Fruit fly (Drosophila melanogaster) whole organism, embryonic: ENCODE results near the gene CG15529.

Experiments
- B-H1 ChIP-seq: fragments of 200-800 bp; sonication (Bioruptor generic); IDR thresholded peaks from 3 replicates; pipeline ENCODE4 v1.3.6; 2022; ENCODE audit warnings: missing biosample characterization, missing genetic modification characterization
- BEAF-32 ChIP-seq: fragments of 200-800 bp; sonication (Bioruptor generic); optimal IDR thresholded peaks from 3 replicates; lab custom pipeline; 2017; ENCODE audit warnings: missing biosample characterization, missing genetic modification characterization, mild to moderate bottlenecking, moderate library complexity, missing genetic modification reagents
- Bgb ChIP-seq: fragments of 200-800 bp; sonication (Bioruptor generic); IDR thresholded peaks from 2 replicates; pipeline ENCODE4 v1.3.6; 2022; ENCODE audit warnings: missing biosample characterization, missing genetic modification characterization; ENCODE audit not compliant: partially characterized antibody
- C15 ChIP-seq: fragments of 200-800 bp; sonication (Bioruptor generic); IDR thresholded peaks from 3 replicates; pipeline ENCODE4 v1.3.6; 2022; ENCODE audit warnings: missing biosample characterization, missing genetic modification characterization
- CG1233 ChIP-seq: fragments of 200-800 bp; sonication (Bioruptor generic); optimal IDR thresholded peaks from 4 replicates; lab custom pipeline; 2018; ENCODE audit warnings: missing biosample characterization, mild to moderate bottlenecking, missing genetic modification characterization
- CG12659 ChIP-seq: fragments of 200-800 bp; sonication (Bioruptor generic); optimal IDR thresholded peaks from 3 replicates; lab custom pipeline; 2017; ENCODE audit warnings: mild to moderate bottlenecking, missing biosample characterization, missing genetic modification reagents, missing genetic modification characterization
- CG17328 ChIP-seq: fragments of 200-800 bp; sonication (Bioruptor generic); IDR thresholded peaks from 2 replicates; pipeline ENCODE4 v1.3.6; 2022; ENCODE audit warnings: missing biosample characterization, missing genetic modification characterization
- CG17359 ChIP-seq: fragments of 200-800 bp; sonication (Bioruptor generic); optimal IDR thresholded peaks from 3 replicates; lab custom pipeline; 2018; ENCODE audit warnings: missing biosample characterization, mild to moderate bottlenecking, missing genetic modification characterization, moderate library complexity
- CG18599 ChIP-seq: fragments of 200-800 bp; sonication (Bioruptor generic); optimal IDR thresholded peaks from 3 replicates; lab custom pipeline; 2017; ENCODE audit warnings: missing biosample characterization, missing genetic modification characterization, mild to moderate bottlenecking, moderate library complexity, missing genetic modification reagents
- CG2712 ChIP-seq: fragments of 200-800 bp; optimal IDR thresholded peaks from 3 replicates; lab custom pipeline; 2019; ENCODE audit warnings: missing biosample characterization, mild to moderate bottlenecking, missing genetic modification characterization, moderate library complexity
- CG32767 ChIP-seq: fragments of 200-800 bp; sonication (Bioruptor generic); IDR thresholded peaks from 2 replicates; pipeline ENCODE4 v1.3.6; 2022; ENCODE audit warnings: missing biosample characterization, missing genetic modification characterization
- CG34422 ChIP-seq: fragments of 200-800 bp; sonication (Bioruptor generic); IDR thresholded peaks from 3 replicates; pipeline ENCODE4 v1.3.6; 2022; ENCODE audit warnings: missing biosample characterization, missing genetic modification characterization
- CG4617 ChIP-seq: fragments of 200-800 bp; sonication (Bioruptor generic); optimal IDR thresholded peaks from 3 replicates; lab custom pipeline; 2016; ENCODE audit warnings: missing biosample characterization, missing genetic modification characterization, borderline replicate concordance
- CG7271 ChIP-seq: fragments of 200-800 bp; sonication (Bioruptor generic); optimal IDR thresholded peaks from 2 replicates; lab custom pipeline; 2018; ENCODE audit warnings: missing biosample characterization, mild to moderate bottlenecking, missing genetic modification characterization, moderate library complexity
- CG7556 ChIP-seq: fragments of 200-800 bp; sonication (Bioruptor generic); optimal IDR thresholded peaks from 2 replicates; lab custom pipeline; 2017; ENCODE audit warnings: missing biosample characterization, mild to moderate bottlenecking, missing genetic modification characterization
- CHES-1-like ChIP-seq: fragments of 200-800 bp; sonication (Bioruptor generic); optimal IDR thresholded peaks from 2 replicates; lab custom pipeline; 2016; ENCODE audit warnings: missing biosample characterization, missing genetic modification characterization
- CkIIα-i1 ChIP-seq: fragments of 200-800 bp; sonication (Bioruptor generic); IDR thresholded peaks from 2 replicates; pipeline ENCODE4 v1.3.6; 2022; ENCODE audit warnings: missing biosample characterization, missing genetic modification characterization
- Dfd ChIP-seq, 2 experiments: fragments of >200 bp; optimal IDR thresholded peaks; 2 replicates each; lab custom pipeline; 2017; ENCODE audit warnings: missing biosample characterization in 2 of 2, missing genetic modification characterization in 2 of 2
- Dp ChIP-seq: fragments of 200-800 bp; sonication (Bioruptor generic); optimal IDR thresholded peaks from 2 replicates; lab custom pipeline; 2018; ENCODE audit warnings: missing biosample characterization, mild to moderate bottlenecking, missing genetic modification characterization, moderate library complexity
- Gug ChIP-seq: fragments of 200-800 bp; sonication (Bioruptor generic); IDR thresholded peaks from 4 replicates; pipeline ENCODE4 v1.3.6; 2022; ENCODE audit warnings: missing biosample characterization, missing genetic modification characterization
- Hr3 ChIP-seq: fragments of 200-800 bp; sonication (Bioruptor generic); optimal IDR thresholded peaks from 3 replicates; lab custom pipeline; 2016; ENCODE audit warnings: missing biosample characterization, missing genetic modification characterization
- Hsf ChIP-seq: fragments of 200-800 bp; sonication (Bioruptor generic); optimal IDR thresholded peaks from 3 replicates; lab custom pipeline; 2016; ENCODE audit warnings: missing biosample characterization, missing genetic modification characterization
- Meics ChIP-seq: fragments of 200-800 bp; sonication (Bioruptor generic); optimal IDR thresholded peaks from 2 replicates; lab custom pipeline; 2017; ENCODE audit warnings: missing biosample characterization, mild to moderate bottlenecking, missing genetic modification characterization
- NFAT ChIP-seq: fragments of 200-800 bp; sonication (Bioruptor generic); IDR thresholded peaks from 2 replicates; pipeline ENCODE4 v1.3.6; 2022; ENCODE audit warnings: missing biosample characterization, missing genetic modification characterization
- Optix ChIP-seq: fragments of 200-800 bp; sonication (Bioruptor generic); IDR thresholded peaks from 3 replicates; pipeline ENCODE4 v1.3.6; 2022; ENCODE audit warnings: missing biosample characterization, missing genetic modification characterization
- PHDP ChIP-seq: fragments of 200-800 bp; sonication (Bioruptor generic); optimal IDR thresholded peaks from 3 replicates; lab custom pipeline; 2018; ENCODE audit warnings: missing biosample characterization, mild to moderate bottlenecking, missing genetic modification characterization, moderate library complexity
- Stat92E ChIP-seq, 3 experiments: fragments of >200 bp in 2 of 3; fragments of 200-800 bp in 1 of 3; sonication (Bioruptor generic) in 1 of 3; optimal IDR thresholded peaks; 2 replicates each; lab custom pipeline; 2017 to 2019; ENCODE audit warnings: missing biosample characterization in 3 of 3, missing genetic modification characterization in 3 of 3, mild to moderate bottlenecking in 1 of 3, moderate library complexity in 1 of 3
- Tbp ChIP-seq: fragments of >200 bp; optimal IDR thresholded peaks from 2 replicates; lab custom pipeline; 2018; ENCODE audit warnings: missing biosample characterization, missing genetic modification characterization
- ase ChIP-seq: fragments of 200-800 bp; sonication (Bioruptor generic); IDR thresholded peaks from 3 replicates; pipeline ENCODE4 v1.3.6; 2022; ENCODE audit warnings: missing biosample characterization, missing genetic modification characterization
- ash1 ChIP-seq: fragments of 200-800 bp; sonication (Bioruptor generic); optimal IDR thresholded peaks from 2 replicates; lab custom pipeline; 2018; ENCODE audit warnings: missing biosample characterization, mild to moderate bottlenecking, missing genetic modification characterization
- az2 ChIP-seq: fragments of 200-800 bp; sonication (Bioruptor generic); optimal IDR thresholded peaks from 3 replicates; lab custom pipeline; 2016; ENCODE audit warnings: missing biosample characterization, missing genetic modification characterization
- bab2 ChIP-seq: fragments of 200-800 bp; sonication (Bioruptor generic); optimal IDR thresholded peaks from 2 replicates; lab custom pipeline; 2016; ENCODE audit warnings: missing biosample characterization, missing genetic modification characterization
- ci ChIP-seq: fragments of 200-800 bp; sonication (Bioruptor generic); IDR thresholded peaks from 3 replicates; pipeline ENCODE4 v1.3.6; 2022; ENCODE audit warnings: missing biosample characterization, missing genetic modification characterization
- croc ChIP-seq: fragments of 200-800 bp; sonication (Bioruptor generic); conservative IDR thresholded peaks from 3 replicates; pipeline ENCODE4 v1.3.6; 2022; ENCODE audit warnings: missing biosample characterization, missing genetic modification characterization
- dmrt99B ChIP-seq: fragments of 200-800 bp; sonication (Bioruptor generic); optimal IDR thresholded peaks from 2 replicates; lab custom pipeline; 2018; ENCODE audit warnings: missing biosample characterization, mild to moderate bottlenecking, missing genetic modification characterization, moderate library complexity
- eyg ChIP-seq: fragments of 200-800 bp; sonication (Bioruptor generic); optimal IDR thresholded peaks from 3 replicates; lab custom pipeline; 2016; ENCODE audit warnings: missing biosample characterization, missing genetic modification characterization
- fd96Cb ChIP-seq: fragments of 200-800 bp; sonication (Bioruptor generic); optimal IDR thresholded peaks from 2 replicates; lab custom pipeline; 2018; ENCODE audit warnings: missing biosample characterization, mild to moderate bottlenecking, missing genetic modification characterization, moderate library complexity
- hkb ChIP-seq, 2 experiments: fragments of 200-800 bp in 1 of 2; fragments of >200 bp in 1 of 2; sonication (Bioruptor generic) in 1 of 2; IDR thresholded peaks in 1 of 2; optimal IDR thresholded peaks in 1 of 2; 2 replicates each; pipeline versions ENCODE4 v1.3.6 to Lab custom; 2017 to 2022; ENCODE audit warnings: missing biosample characterization in 1 of 2, missing genetic modification characterization in 1 of 2
- ind ChIP-seq: fragments of 200-800 bp; sonication (Bioruptor generic); optimal IDR thresholded peaks from 3 replicates; lab custom pipeline; 2016; ENCODE audit warnings: missing biosample characterization, missing genetic modification characterization
- inv ChIP-seq: fragments of 200-800 bp; sonication (Bioruptor generic); IDR thresholded peaks from 2 replicates; pipeline ENCODE4 v1.3.6; 2022; ENCODE audit warnings: missing biosample characterization, missing genetic modification characterization; ENCODE audit not compliant: partially characterized antibody
- kni ChIP-seq: fragments of 200-800 bp; sonication (Bioruptor generic); optimal IDR thresholded peaks from 3 replicates; lab custom pipeline; 2017; ENCODE audit warnings: mild to moderate bottlenecking, missing biosample characterization, missing genetic modification reagents, missing genetic modification characterization
- nau ChIP-seq: fragments of 200-800 bp; sonication (Bioruptor generic); optimal IDR thresholded peaks from 3 replicates; lab custom pipeline; 2017; ENCODE audit warnings: missing biosample characterization, mild to moderate bottlenecking, missing genetic modification characterization, missing genetic modification reagents
- pan ChIP-seq, 4 experiments: fragments of >200 bp in 3 of 4; fragments of 200-800 bp in 1 of 4; sonication (Bioruptor generic) in 1 of 4; optimal IDR thresholded peaks in 3 of 4; IDR thresholded peaks in 1 of 4; 2 replicates each; pipeline versions ENCODE4 v1.3.6 to Lab custom; 2017 to 2022; ENCODE audit warnings: missing biosample characterization in 2 of 4, missing genetic modification characterization in 2 of 4, mixed read lengths in 1 of 4
- prd ChIP-seq, 3 experiments: fragments of >200 bp in 2 of 3; fragments of 200-800 bp in 1 of 3; sonication (Bioruptor generic) in 1 of 3; optimal IDR thresholded peaks in 2 of 3; IDR thresholded peaks in 1 of 3; 2 replicates in 2 of 3; 3 replicates in 1 of 3; pipeline versions ENCODE4 v1.3.6 to Lab custom; 2017 to 2022; ENCODE audit warnings: missing biosample characterization in 1 of 3, missing genetic modification characterization in 1 of 3
- scrt ChIP-seq: fragments of 200-800 bp; sonication (Bioruptor generic); optimal IDR thresholded peaks from 2 replicates; lab custom pipeline; 2018; ENCODE audit warnings: missing biosample characterization, mild to moderate bottlenecking, missing genetic modification characterization, moderate library complexity
- seq ChIP-seq: fragments of 200-800 bp; sonication (Bioruptor generic); IDR thresholded peaks from 2 replicates; pipeline ENCODE4 v1.3.6; 2022; ENCODE audit warnings: missing biosample characterization, missing genetic modification characterization
- unpg ChIP-seq: fragments of 200-800 bp; sonication (Bioruptor generic); optimal IDR thresholded peaks from 3 replicates; lab custom pipeline; 2018; ENCODE audit warnings: missing biosample characterization, mild to moderate bottlenecking, missing genetic modification characterization, moderate library complexity
- zfh1 ChIP-seq: fragments of 200-800 bp; sonication (Bioruptor generic); IDR thresholded peaks from 3 replicates; pipeline ENCODE4 v1.3.6; 2022; ENCODE audit warnings: missing biosample characterization, missing genetic modification characterization

The CG15529 gene

dm6 chr3R:30164162-30164561 lies 12.3 kb downstream of the CG15529 start (continued):
- no peak for TF ChIP-seq pan (optimal IDR thresholded peaks at IDR 0.05; lab: Kevin White, UChicago)
- TF ChIP-seq pan (GFP tag; optimal IDR thresholded peaks at IDR 0.05 in 1 of 2, IDR thresholded peaks at IDR 0.05 in 1 of 2): peak in 1 of 2 experiments; percentile 62
- TF ChIP-seq scrt (GFP tag; lab: Kevin White, UChicago): no peak
- TF ChIP-seq CG34422 (GFP tag; lab: Robert Waterston, UW): no peak; the same call in 2 of the 3 replicates
- TF ChIP-seq NFAT (GFP tag; lab: Robert Waterston, UW): no peak
- TF ChIP-seq Bgb (GFP tag; lab: Robert Waterston, UW): no peak
- peak; percentile 42 for TF ChIP-seq CG2712
- TF ChIP-seq Hsf: peak; percentile 30
- TF ChIP-seq CG17328: peak; percentile 53
- no peak for TF ChIP-seq CG1233
- TF ChIP-seq BEAF-32 (GFP tag; lab: Kevin White, UChicago): no peak
- TF ChIP-seq fd96Cb: peak; percentile 9
- TF ChIP-seq Meics (GFP tag; lab: Kevin White, UChicago): no peak
- no peak for TF ChIP-seq hkb (optimal IDR thresholded peaks at IDR 0.05; lab: Kevin White, UChicago)
- TF ChIP-seq hkb (GFP tag; IDR thresholded peaks at IDR 0.05; lab: Robert Waterston, UW): peak; percentile 16; the same call in 1 of the 2 replicates
- TF ChIP-seq Stat92E (GFP tag; optimal IDR thresholded peaks at IDR 0.05; lab: Kevin White, UChicago): no peak
- TF ChIP-seq ind (GFP tag; lab: Kevin White, UChicago): peak; percentile 34
- 0 out of 3 replicates have a peak, but pooled peaks have one; percentile 46 for TF ChIP-seq ase
- TF ChIP-seq CG17359 (tag; lab: Kevin White, UChicago): peak; percentile 43
- no peak for TF ChIP-seq Dp (GFP tag; lab: Kevin White, UChicago)
- no peak for TF ChIP-seq prd (optimal IDR thresholded peaks at IDR 0.05; lab: Kevin White, UChicago)
- peak; percentile 72; the same call in 2 of the 3 replicates for TF ChIP-seq prd (GFP tag; IDR thresholded peaks at IDR 0.05; lab: Robert Waterston, UW)
- peak; percentile 10 for TF ChIP-seq CG18599 (GFP tag; lab: Kevin White, UChicago)
- TF ChIP-seq ash1 (GFP tag; lab: Kevin White, UChicago): no peak
- TF ChIP-seq bab2 (GFP tag; lab: Kevin White, UChicago): peak; percentile 12
- no peak for TF ChIP-seq kni (GFP tag; lab: Kevin White, UChicago)
- TF ChIP-seq Dfd (GFP tag; optimal IDR thresholded peaks at IDR 0.05; lab: Kevin White, UChicago): no peak
- TF ChIP-seq az2 (GFP tag; lab: Kevin White, UChicago): peak; percentile 35
- no peak for TF ChIP-seq CG12659 (GFP tag; lab: Kevin White, UChicago)
- no peak for TF ChIP-seq eyg (GFP tag; lab: Kevin White, UChicago)
- peak; percentile 85 for TF ChIP-seq ci (GFP tag; lab: Robert Waterston, UW)
- no peak for TF ChIP-seq seq (GFP tag; lab: Robert Waterston, UW)
- TF ChIP-seq CHES-1-like (GFP tag; lab: Kevin White, UChicago): no peak
- TF ChIP-seq CG4617 (GFP tag; lab: Kevin White, UChicago): no peak
- TF ChIP-seq inv (GFP tag; lab: Robert Waterston, UW): no peak
- 0 out of 2 replicates have a peak, but pooled peaks have one; percentile 22 for TF ChIP-seq CG32767 (GFP tag; lab: Robert Waterston, UW)
- TF ChIP-seq B-H1 (GFP tag; lab: Robert Waterston, UW): no peak; the same call in 2 of the 3 replicates
- no peak for TF ChIP-seq Hr3 (GFP tag; lab: Kevin White, UChicago)
- TF ChIP-seq C15 (GFP tag; lab: Robert Waterston, UW): no peak
- peak; percentile 38 for TF ChIP-seq unpg
- TF ChIP-seq PHDP (tag; lab: Kevin White, UChicago): peak; percentile 9
- TF ChIP-seq Gug (GFP tag; lab: Robert Waterston, UW): no peak
- TF ChIP-seq CG7556 (GFP tag; lab: Kevin White, UChicago): peak; percentile 6
- peak; percentile 15; the same call in 1 of the 3 replicates for TF ChIP-seq Optix (GFP tag; lab: Robert Waterston, UW)
- TF ChIP-seq CkIIα-i1 (GFP tag; lab: Robert Waterston, UW): no peak
- no peak for TF ChIP-seq nau
- no peak for TF ChIP-seq CG7271 (tag; lab: Kevin White, UChicago)
- no peak for TF ChIP-seq Tbp (GFP tag; lab: Kevin White, UChicago)
- TF ChIP-seq zfh1 (GFP tag; lab: Robert Waterston, UW): peak; percentile 54; the same call in 2 of the 3 replicates
- no peak for TF ChIP-seq croc
- peak; percentile 64 for TF ChIP-seq dmrt99B (tag; lab: Kevin White, UChicago)
